Fruit fly (Drosophila melanogaster) ovary, adult (tissue): Measurements from ENCODE around the gene CG14985.

Experiments
- CG17801 ChIP-seq: fragments of 200-800 bp; optimal IDR thresholded peaks from 2 replicates; lab custom pipeline; 2019; ENCODE audit warnings: missing biosample characterization, mild to moderate bottlenecking, missing genetic modification characterization, moderate library complexity; ENCODE audit not compliant: partially characterized antibody

The CG14985 gene

DNA sequence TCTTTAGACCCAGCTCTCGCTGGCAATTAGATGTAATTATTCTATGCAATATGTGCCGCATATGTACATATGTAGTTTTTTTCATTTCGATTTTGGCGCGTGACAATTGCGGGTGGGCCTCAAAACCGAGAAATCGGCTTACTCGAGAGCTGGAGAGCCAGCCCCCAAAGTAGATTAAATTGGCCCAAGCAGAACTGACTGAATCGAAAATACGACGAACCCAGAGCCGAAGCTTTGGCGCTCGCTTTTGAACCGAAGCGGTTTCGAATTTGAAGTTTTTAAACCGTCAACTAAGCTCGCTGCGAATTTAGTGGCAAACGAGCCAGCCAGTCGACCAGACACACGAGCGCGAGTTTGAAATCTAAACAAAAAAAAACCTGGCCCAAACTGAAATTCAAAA is 43.0 kb downstream of the CG14985 start, which contains the start of gene CG1136:
Gene CG1136 (plus strand): TSS at position 308 of the 400 bp plus-strand sequence.
- TF ChIP-seq CG17801 (GFP tag; lab: Kevin White, UChicago), result no peak

DNA sequence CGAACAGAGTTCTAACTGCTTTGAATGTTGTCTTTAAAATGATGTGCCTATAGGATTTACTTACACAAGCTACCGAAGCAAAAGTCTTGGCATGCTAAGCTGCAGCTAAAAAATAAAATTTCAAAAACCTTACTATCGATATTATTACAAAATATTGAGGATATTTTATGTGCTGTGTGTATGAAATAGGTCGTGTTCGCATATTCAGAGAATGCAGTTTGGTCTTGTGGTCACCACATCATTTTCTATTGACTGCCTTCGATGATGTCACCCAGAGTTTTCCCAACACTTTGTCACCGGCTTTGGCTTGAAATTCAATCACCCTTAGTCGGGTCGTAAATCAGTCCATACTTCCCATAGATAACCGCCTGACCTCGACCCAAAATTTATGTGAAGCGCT is 44.4 kb downstream of the CG14985 start, which contains the start of gene Dpy-30L2:
Gene Dpy-30L2 (minus strand): TSS at position 101 of the 400 bp plus-strand sequence.
- no peak for TF ChIP-seq CG17801 (GFP tag; lab: Kevin White, UChicago)

DNA sequence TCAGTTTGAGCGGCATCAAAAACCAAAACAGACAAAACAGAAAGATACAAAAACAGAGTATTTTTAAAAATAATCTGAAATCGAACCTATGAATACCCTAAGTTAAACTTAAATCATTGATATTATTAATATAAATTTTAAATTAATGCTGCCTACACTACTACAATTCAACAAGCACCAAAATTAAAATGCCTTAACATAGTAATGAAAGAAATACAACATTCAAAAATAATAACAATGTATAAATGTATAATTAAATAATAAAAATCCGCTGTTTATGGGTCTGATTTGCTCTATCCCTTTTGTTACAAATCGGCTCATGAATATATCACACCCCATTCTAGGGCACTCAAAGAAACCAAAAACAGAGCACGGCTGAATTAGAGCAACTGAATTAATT is 45.8 kb downstream of the CG14985 start:
- TF ChIP-seq CG17801 (GFP tag; lab: Kevin White, UChicago), result no peak

DNA sequence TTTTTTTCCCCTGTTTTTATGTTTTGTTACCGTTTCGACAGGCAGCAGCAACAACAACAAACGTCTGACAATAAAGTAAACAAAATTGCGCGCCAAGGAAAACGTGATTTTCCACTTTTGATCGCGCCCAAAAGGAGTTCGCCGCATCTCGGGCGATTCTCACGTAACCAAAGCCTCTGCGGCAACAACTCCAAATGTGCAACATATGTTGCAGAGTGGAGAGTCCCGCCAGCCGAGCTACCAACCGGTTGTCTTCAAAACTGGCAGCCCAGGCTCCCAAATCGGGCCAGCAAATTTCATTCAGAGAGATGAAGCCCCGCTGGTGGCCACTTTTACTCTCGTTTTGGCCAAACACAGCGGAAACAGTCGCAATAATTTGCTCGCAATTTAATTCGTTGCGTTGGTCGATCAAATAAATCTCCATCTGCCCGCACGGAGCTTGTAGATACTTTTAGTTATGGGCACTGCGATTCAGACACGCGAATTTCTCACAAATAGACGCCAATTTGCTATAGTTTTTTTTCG is 52.2 kb downstream of the CG14985 start:
- TF ChIP-seq CG17801 (GFP tag; lab: Kevin White, UChicago), result no peak
